Worm (Caenorhabditis elegans) whole organism, L4 larva: ENCODE results near the gene his-16.

Source experiments
- F26F4.8 ChIP-seq: fragments of 200-800 bp; sonication (Bioruptor generic); conservative IDR thresholded peaks from 2 replicates; pipeline ENCODE4 v1.3.6; 2022; ENCODE audit warnings: missing genetic modification characterization, missing compliant biosample characterization
- aha-1 ChIP-seq: fragments of 150-350 bp; peaks from one replicate; lab custom pipeline; 2014; ENCODE audit warnings: missing biosample characterization, missing genetic modification characterization

DNA sequence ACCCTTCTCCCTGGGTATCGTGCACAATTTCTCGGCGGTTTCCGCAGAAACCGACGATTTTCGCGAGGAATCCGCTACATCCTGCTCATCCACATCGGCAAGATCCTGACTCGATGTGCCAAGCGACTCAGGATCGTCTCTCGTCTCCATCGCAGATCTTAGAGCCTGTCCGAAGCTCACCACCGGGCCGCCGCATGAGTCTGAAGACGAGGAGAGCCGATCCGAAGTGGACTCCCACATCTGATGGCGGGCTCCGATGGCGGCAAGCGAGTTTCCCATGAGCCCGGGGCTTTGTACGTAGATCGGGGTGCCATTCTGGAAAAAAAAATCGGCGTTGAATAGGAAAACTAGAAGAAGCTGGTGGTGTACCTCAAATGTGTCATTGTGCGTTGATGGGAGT, 40.4 kb upstream of the his-16 start:
- TF ChIP-seq F26F4.8 (GFP tag; lab: Robert Waterston, UW): no peak
- no peak for TF ChIP-seq aha-1 (tag; lab: Kevin White, UChicago)
